Worm (Caenorhabditis elegans) whole organism, L4 larva: Measurements from ENCODE around the gene C25F9.8.

Experiments used
- F44E2.7 ChIP-seq: fragments of 200-800 bp; sonication (Bioruptor generic); IDR thresholded peaks from 2 replicates; pipeline ENCODE4 v2.1.2; 2022; ENCODE audit warnings: missing genetic modification characterization, missing compliant biosample characterization
- F49E8.2 ChIP-seq: sonication (generic microtip); optimal IDR thresholded peaks from 2 replicates; lab custom pipeline; 2016; ENCODE audit warnings: missing compliant biosample characterization, mild to moderate bottlenecking, missing genetic modification characterization, borderline replicate concordance
- Y105C5A.15 ChIP-seq: fragments of 200-800 bp; sonication (Bioruptor generic); IDR thresholded peaks from 2 replicates; pipeline ENCODE4 v1.3.6; 2022; ENCODE audit warnings: missing genetic modification characterization, missing compliant biosample characterization
- Y48G9A.11 ChIP-seq: fragments of 200-800 bp; sonication (Bioruptor generic); IDR thresholded peaks from 2 replicates; pipeline ENCODE4 v1.3.6; 2022; ENCODE audit warnings: missing genetic modification reagents, missing genetic modification characterization, missing compliant biosample characterization
- aha-1 ChIP-seq: fragments of 150-350 bp; peaks from one replicate; lab custom pipeline; 2014; ENCODE audit warnings: missing biosample characterization, missing genetic modification characterization
- aly-2 ChIP-seq: sonication (generic microtip); optimal IDR thresholded peaks from 2 replicates; lab custom pipeline; 2018; ENCODE audit warnings: missing biosample characterization, missing genetic modification characterization
- arid-1 ChIP-seq: fragments of 200-800 bp; sonication (Bioruptor generic); conservative IDR thresholded peaks from 2 replicates; pipeline ENCODE4 v1.3.6; 2022; ENCODE audit warnings: missing genetic modification reagents, missing genetic modification characterization, missing compliant biosample characterization
- ceh-44 ChIP-seq: fragments of 200-800 bp; sonication (Bioruptor generic); IDR thresholded peaks from 2 replicates; pipeline ENCODE4 v1.3.6; 2022; ENCODE audit warnings: missing genetic modification reagents, missing genetic modification characterization, missing compliant biosample characterization
- ces-1 ChIP-seq: fragments of 150-350 bp; sonication (generic microtip); optimal IDR thresholded peaks from 4 replicates; lab custom pipeline; 2014; ENCODE audit warnings: missing biosample characterization, missing genetic modification reagents, missing genetic modification characterization
- daf-16 ChIP-seq, 3 experiments: sonication (generic microtip); optimal IDR thresholded peaks; 2 replicates each; lab custom pipeline; 2016 to 2017; ENCODE audit warnings: missing genetic modification characterization in 3 of 3, missing genetic modification reagents in 3 of 3, mild to moderate bottlenecking in 2 of 3, missing compliant biosample characterization in 2 of 3, missing biosample characterization in 1 of 3, moderate library complexity in 1 of 3
- dmd-6 ChIP-seq: fragments of 200-800 bp; sonication (Bioruptor generic); IDR thresholded peaks from 2 replicates; pipeline ENCODE4 v1.3.6; 2022; ENCODE audit warnings: missing genetic modification reagents, missing genetic modification characterization, missing compliant biosample characterization
- duxl-1 ChIP-seq: sonication (generic microtip); optimal IDR thresholded peaks from 2 replicates; lab custom pipeline; 2016; ENCODE audit warnings: mild to moderate bottlenecking, missing genetic modification characterization, moderate library complexity, missing compliant biosample characterization; ENCODE audit not compliant: poor library complexity
- dve-1 ChIP-seq: sonication (generic microtip); optimal IDR thresholded peaks from 2 replicates; lab custom pipeline; 2017; ENCODE audit warnings: antibody characterized with exemption, mild to moderate bottlenecking, missing genetic modification characterization, missing compliant biosample characterization; ENCODE audit not compliant: insufficient read depth
- fkh-10 ChIP-seq: fragments of 150-350 bp; optimal IDR thresholded peaks from 2 replicates; lab custom pipeline; 2014; ENCODE audit warnings: missing biosample characterization, missing genetic modification reagents, missing genetic modification characterization
- fos-1 ChIP-seq: fragments of 150-350 bp; optimal IDR thresholded peaks from 2 replicates; lab custom pipeline; 2014; ENCODE audit warnings: missing biosample characterization, missing genetic modification characterization
- hif-1 ChIP-seq, 2 experiments: sonication (generic microtip); optimal IDR thresholded peaks; 2 replicates each; lab custom pipeline; 2016 to 2017; ENCODE audit warnings: missing compliant biosample characterization in 2 of 2, missing genetic modification characterization in 2 of 2, missing genetic modification reagents in 2 of 2, missing genotype in 2 of 2, mild to moderate bottlenecking in 1 of 2
- hlh-11 ChIP-seq: fragments of 200-800 bp; sonication (Bioruptor generic); optimal IDR thresholded peaks from 2 replicates; lab custom pipeline; 2018; ENCODE audit warnings: mild to moderate bottlenecking, missing genetic modification characterization, missing compliant biosample characterization
- jun-1 ChIP-seq: fragments of 150-350 bp; optimal IDR thresholded peaks from 2 replicates; lab custom pipeline; 2014; ENCODE audit warnings: missing biosample characterization, missing genetic modification reagents, missing genetic modification characterization
- lim-7 ChIP-seq: fragments of 200-800 bp; sonication (Bioruptor generic); IDR thresholded peaks from 2 replicates; pipeline ENCODE4 v1.3.6; 2022; ENCODE audit warnings: missing genetic modification characterization, missing compliant biosample characterization
- lin-1 ChIP-seq: fragments of 200-800 bp; sonication (Bioruptor generic); IDR thresholded peaks from 2 replicates; pipeline ENCODE4 v1.3.6; 2022; ENCODE audit warnings: missing genetic modification reagents, missing genetic modification characterization, missing compliant biosample characterization
- lin-15B ChIP-seq: fragments of 150-350 bp; sonication (generic microtip); optimal IDR thresholded peaks from 3 replicates; lab custom pipeline; 2014; ENCODE audit warnings: missing biosample characterization, missing genetic modification characterization
- lin-39 ChIP-seq: fragments of 150-350 bp; optimal IDR thresholded peaks from 2 replicates; lab custom pipeline; 2014; ENCODE audit warnings: missing biosample characterization, missing genetic modification reagents, missing genetic modification characterization
- lsy-2 ChIP-seq, 2 experiments: fragments of 150-350 bp in 1 of 2; sonication (generic microtip) in 1 of 2; optimal IDR thresholded peaks; 2 replicates each; lab custom pipeline; 2014 to 2017; ENCODE audit warnings: missing biosample characterization in 2 of 2, missing genetic modification characterization in 2 of 2
- madf-9 ChIP-seq: fragments of 200-800 bp; sonication (Bioruptor generic); conservative IDR thresholded peaks from 2 replicates; pipeline ENCODE4 v1.3.6; 2022; ENCODE audit warnings: missing genetic modification reagents, missing genetic modification characterization, missing compliant biosample characterization
- mdl-1 ChIP-seq, 2 experiments: fragments of 150-350 bp in 1 of 2; sonication (generic microtip) in 1 of 2; optimal IDR thresholded peaks; 2 replicates each; lab custom pipeline; 2014 to 2017; ENCODE audit warnings: missing biosample characterization in 2 of 2, missing genetic modification characterization in 2 of 2
- mxl-2 ChIP-seq: fragments of 200-800 bp; sonication (Bioruptor generic); conservative IDR thresholded peaks from 2 replicates; pipeline ENCODE4 v1.3.6; 2022; ENCODE audit warnings: missing genetic modification reagents, missing genetic modification characterization, missing compliant biosample characterization
- mxl-3 ChIP-seq: fragments of 200-800 bp; sonication (Bioruptor generic); optimal IDR thresholded peaks from 2 replicates; lab custom pipeline; 2018; ENCODE audit warnings: mild to moderate bottlenecking, missing genetic modification characterization, missing compliant biosample characterization
- nhr-102 ChIP-seq: sonication (generic microtip); optimal IDR thresholded peaks from 2 replicates; lab custom pipeline; 2016; ENCODE audit warnings: mild to moderate bottlenecking, missing genetic modification characterization, moderate library complexity, missing compliant biosample characterization
- nhr-11 ChIP-seq: fragments of 150-350 bp; optimal IDR thresholded peaks from 2 replicates; lab custom pipeline; 2014; ENCODE audit warnings: missing biosample characterization, missing genetic modification characterization
- nhr-111 ChIP-seq: fragments of 200-800 bp; sonication (Bioruptor generic); optimal IDR thresholded peaks from 2 replicates; lab custom pipeline; 2018; ENCODE audit warnings: mild to moderate bottlenecking, missing genetic modification characterization, missing compliant biosample characterization
- nhr-28 ChIP-seq: fragments of 150-350 bp; optimal IDR thresholded peaks from 2 replicates; lab custom pipeline; 2014; ENCODE audit warnings: missing biosample characterization, missing genetic modification characterization
- nhr-48 ChIP-seq: sonication (generic microtip); optimal IDR thresholded peaks from 2 replicates; lab custom pipeline; 2016; ENCODE audit warnings: mild to moderate bottlenecking, missing genetic modification characterization, missing compliant biosample characterization
- php-3 ChIP-seq: fragments of 200-800 bp; sonication (Bioruptor generic); IDR thresholded peaks from 2 replicates; pipeline ENCODE4 v1.3.6; 2022; ENCODE audit warnings: missing genetic modification reagents, missing genetic modification characterization, missing compliant biosample characterization
- pqm-1 ChIP-seq: sonication (generic microtip); optimal IDR thresholded peaks from 2 replicates; lab custom pipeline; 2017; ENCODE audit warnings: missing biosample characterization, missing genetic modification characterization
- saeg-2 ChIP-seq: fragments of 200-800 bp; sonication (Bioruptor generic); IDR thresholded peaks from 2 replicates; pipeline ENCODE4 v1.3.6; 2022; ENCODE audit warnings: missing genetic modification reagents, missing genetic modification characterization, missing compliant biosample characterization
- sdz-12 ChIP-seq: fragments of 200-800 bp; sonication (Bioruptor generic); optimal IDR thresholded peaks from 2 replicates; lab custom pipeline; 2018; ENCODE audit warnings: mild to moderate bottlenecking, missing genetic modification characterization, missing compliant biosample characterization
- snpc-4 ChIP-seq: fragments of 150-350 bp; optimal IDR thresholded peaks from 2 replicates; lab custom pipeline; 2014; ENCODE audit warnings: missing biosample characterization, missing genetic modification characterization
- unc-62 ChIP-seq, 3 experiments: fragments of 150-350 bp in 1 of 3; sonication (generic microtip); optimal IDR thresholded peaks in 2 of 3; peaks in 1 of 3; 1 replicate in 1 of 3; 2 replicates in 2 of 3; lab custom pipeline; 2014 to 2017; ENCODE audit warnings: missing biosample characterization in 3 of 3, missing genetic modification characterization in 3 of 3, missing genetic modification reagents in 3 of 3, missing genotype in 1 of 3
- zfp-2 ChIP-seq: sonication (generic microtip); optimal IDR thresholded peaks from 2 replicates; lab custom pipeline; 2016; ENCODE audit warnings: mild to moderate bottlenecking, missing genetic modification characterization, missing compliant biosample characterization
- zip-2 ChIP-seq: fragments of 150-350 bp; optimal IDR thresholded peaks from 2 replicates; lab custom pipeline; 2014; ENCODE audit warnings: missing biosample characterization, missing genetic modification characterization

Gene C25F9.8

DNA sequence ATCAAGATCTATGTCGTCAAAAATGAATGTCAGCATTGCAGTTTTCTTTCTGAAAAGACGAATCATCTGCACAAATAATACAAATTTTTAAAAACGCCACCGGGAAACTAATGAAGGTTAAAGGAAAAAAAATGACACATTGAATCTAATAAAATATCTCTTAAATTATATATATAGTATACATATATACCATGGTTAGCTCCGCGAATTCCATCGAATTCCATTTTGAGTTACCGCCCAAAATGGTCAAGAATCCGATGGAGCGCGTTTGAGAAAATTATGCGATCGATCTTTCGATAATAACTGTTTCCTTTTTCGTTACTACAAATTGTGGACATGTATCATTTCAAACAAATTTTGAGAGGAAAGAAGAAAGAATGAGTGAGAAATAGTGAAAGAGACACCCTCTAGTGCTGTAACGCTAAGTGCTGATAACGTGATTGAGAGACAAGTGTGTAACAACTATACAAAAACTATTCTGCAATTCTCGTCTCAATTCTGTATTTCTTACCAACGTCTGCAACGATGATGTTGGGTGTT is 10.5 kb downstream of the C25F9.8 start, which contains the start of the genes C25F9.6 and C25F9.10 (continued):
- no peak for TF ChIP-seq aly-2
- no peak for TF ChIP-seq Y105C5A.15 (GFP tag; lab: Robert Waterston, UW)
- no peak for TF ChIP-seq arid-1 (GFP tag; lab: Robert Waterston, UW)
- TF ChIP-seq daf-16 (GFP tag; optimal IDR thresholded peaks at IDR 0.05; lab: Kevin White, UChicago): no peak
- peak; percentile 65 for TF ChIP-seq daf-16 (tag; optimal IDR thresholded peaks at IDR 0.05; lab: Kevin White, UChicago)
- TF ChIP-seq, all 104 proteins: peak for 8

DNA sequence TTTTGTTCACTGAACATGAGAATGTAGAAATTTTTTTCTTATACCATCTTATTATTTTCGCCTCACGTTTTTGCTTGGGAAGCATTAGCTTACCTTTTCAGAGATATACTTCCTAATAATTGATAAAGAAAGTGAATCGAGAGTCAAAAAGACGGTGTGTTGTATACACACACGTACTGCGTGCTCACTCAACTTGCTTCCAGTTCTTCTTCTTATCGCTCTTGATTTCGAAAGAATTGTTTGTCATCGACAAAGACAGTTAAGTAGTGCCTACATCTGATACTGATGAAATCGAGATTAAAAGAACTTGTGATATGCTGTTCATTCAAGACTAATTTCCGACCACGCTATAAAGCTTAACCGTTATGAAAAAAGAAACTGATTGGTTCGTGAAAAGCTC is 15.8 kb downstream of the C25F9.8 start, which contains the start of gene C25F9.5:
Gene C25F9.5 (minus strand): TSS at position 195 of the 400 bp plus-strand sequence.
- no peak for TF ChIP-seq zip-2 (tag; lab: Kevin White, UChicago)
- TF ChIP-seq dmd-6 (GFP tag; lab: Robert Waterston, UW): peak; percentile 53; the same call in 1 of the 2 replicates
- TF ChIP-seq zfp-2 (tag; lab: Kevin White, UChicago): no peak
- TF ChIP-seq nhr-28: peak; percentile 47
- TF ChIP-seq F49E8.2 (tag; lab: Kevin White, UChicago): no peak
- TF ChIP-seq nhr-11 (tag; lab: Kevin White, UChicago): no peak
- TF ChIP-seq lin-15B (tag; lab: Kevin White, UChicago): no peak
- no peak for TF ChIP-seq unc-62 (GFP tag; optimal IDR thresholded peaks at IDR 0.05 in 1 of 2; lab: Kevin White, UChicago)
- no peak for TF ChIP-seq unc-62 (tag; optimal IDR thresholded peaks at IDR 0.05; lab: Kevin White, UChicago)
- peak; percentile 87 for TF ChIP-seq pqm-1
- no peak for TF ChIP-seq hif-1 (tag; optimal IDR thresholded peaks at IDR 0.05; lab: Kevin White, UChicago)
- no peak for TF ChIP-seq aha-1
- no peak for TF ChIP-seq mxl-2 (GFP tag; lab: Robert Waterston, UW)
- no peak for TF ChIP-seq saeg-2
- no peak for TF ChIP-seq ceh-44 (GFP tag; lab: Robert Waterston, UW)
- TF ChIP-seq fos-1 (tag; lab: Kevin White, UChicago): no peak
- peak; percentile 56 for TF ChIP-seq dve-1
- no peak for TF ChIP-seq php-3
- no peak for TF ChIP-seq lin-1 (GFP tag; lab: Robert Waterston, UW)
- no peak for TF ChIP-seq ces-1
- TF ChIP-seq hlh-11 (tag; lab: Kevin White, UChicago): peak; percentile 48
- TF ChIP-seq nhr-102 (tag; lab: Kevin White, UChicago): no peak
- TF ChIP-seq duxl-1 (tag; lab: Kevin White, UChicago): peak; percentile 12
- no peak for TF ChIP-seq lsy-2 (tag; optimal IDR thresholded peaks at IDR 0.05; lab: Kevin White, UChicago)
- no peak for TF ChIP-seq mxl-3 (GFP tag; lab: Kevin White, UChicago)
- TF ChIP-seq daf-16 (GFP tag; optimal IDR thresholded peaks at IDR 0.05; lab: Kevin White, UChicago): no peak
- peak; percentile 66 for TF ChIP-seq daf-16 (tag; optimal IDR thresholded peaks at IDR 0.05; lab: Kevin White, UChicago)

DNA sequence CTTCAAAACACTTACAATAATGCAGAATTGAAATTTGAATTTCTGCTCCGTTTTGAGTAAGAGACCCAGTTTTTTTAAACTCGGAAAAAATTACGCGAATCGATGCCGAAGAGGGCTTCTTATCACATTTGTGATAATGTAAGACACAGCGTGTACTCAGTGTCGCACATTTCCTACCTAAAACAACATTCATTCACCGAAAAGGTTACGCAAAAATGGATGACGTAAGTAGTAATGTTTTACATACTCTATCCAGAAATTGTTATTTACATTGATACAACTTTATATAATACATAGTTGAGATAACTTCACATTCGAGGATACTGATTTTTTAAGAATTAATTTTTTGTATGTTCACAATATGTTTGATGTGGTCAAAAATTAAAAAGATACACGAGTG is 21.6 kb downstream of the C25F9.8 start, which contains the start of the genes C25F9.4 and C25F9.9:
Gene C25F9.4 (minus strand): TSS at position 101 of the 400 bp plus-strand sequence.
Gene C25F9.9 (plus strand): TSS at position 137 of the 400 bp plus-strand sequence.
- TF ChIP-seq aly-2 (no peak), nhr-48 (tag; lab: Kevin White, UChicago) (no peak), unc-62 (GFP tag; optimal IDR thresholded peaks at IDR 0.05 in 1 of 2; lab: Kevin White, UChicago) (peak in 1 of 2 experiments; percentile 29), unc-62 (tag; optimal IDR thresholded peaks at IDR 0.05; lab: Kevin White, UChicago) (no peak), daf-16 (GFP tag; optimal IDR thresholded peaks at IDR 0.05; lab: Kevin White, UChicago) (no peak), daf-16 (tag; optimal IDR thresholded peaks at IDR 0.05; lab: Kevin White, UChicago) (peak; percentile 27), F44E2.7 (GFP tag; lab: Robert Waterston, UW) (no peak), nhr-111 (GFP tag; lab: Kevin White, UChicago) (no peak), dmd-6 (GFP tag; lab: Robert Waterston, UW) (peak; percentile 36; the same call in 1 of the 2 replicates), nhr-28 (peak; percentile 20), pqm-1 (peak; percentile 41), jun-1 (tag; lab: Kevin White, UChicago) (no peak)

DNA sequence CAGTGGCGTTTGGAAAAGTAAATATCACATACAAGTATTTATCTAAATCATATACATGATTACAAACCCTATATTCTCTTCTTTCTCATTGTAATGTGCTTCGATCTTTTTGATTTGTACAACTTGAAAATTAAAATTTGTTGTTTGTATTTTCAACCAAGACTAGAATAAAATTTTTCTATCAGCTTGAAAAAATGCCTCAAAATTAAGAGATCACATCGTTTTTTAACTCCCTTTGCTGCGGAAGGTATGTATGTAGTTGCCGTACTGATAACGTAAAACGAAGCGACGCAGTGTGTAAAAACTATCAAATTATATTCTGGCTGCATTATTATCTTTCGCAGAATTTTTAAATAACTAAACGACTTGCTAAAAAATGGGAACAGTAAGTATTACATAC is 23.0 kb downstream of the C25F9.8 start, which contains the start of gene C25F9.15:
Gene C25F9.15 (plus strand): TSS at position 301 of the 400 bp plus-strand sequence.
- TF ChIP-seq F44E2.7 (GFP tag; lab: Robert Waterston, UW) (no peak), sdz-12 (no peak), mdl-1 (tag; optimal IDR thresholded peaks at IDR 0.05; lab: Kevin White, UChicago) (no peak), snpc-4 (tag; lab: Kevin White, UChicago) (no peak), madf-9 (GFP tag; lab: Robert Waterston, UW) (no peak), Y48G9A.11 (GFP tag; lab: Robert Waterston, UW) (no peak), fkh-10 (GFP tag; lab: Kevin White, UChicago) (no peak), lim-7 (GFP tag; lab: Robert Waterston, UW) (no peak), pqm-1 (peak; percentile 34), nhr-28 (peak; percentile 30), lin-39 (tag; lab: Kevin White, UChicago) (no peak), saeg-2 (no peak), dve-1 (peak; percentile 30), mxl-3 (GFP tag; lab: Kevin White, UChicago) (no peak), hlh-11 (tag; lab: Kevin White, UChicago) (no peak)
